Fruit fly (Drosophila melanogaster): ENCODE data around the gene CG31917.

The CG31917 gene

dm6 chr2L:4999389-5000032 is 11.1 kb downstream of the CG31917 start (continued):
- TF ChIP-seq Rx (GFP tag; IDR thresholded peaks at IDR 0.05): peak; percentile 64
- peak; percentile 38 for TF ChIP-seq maf-S (GFP tag; optimal IDR thresholded peaks at IDR 0.05)
- no peak for TF ChIP-seq CG9797 (GFP tag; optimal IDR thresholded peaks at IDR 0.05)
- TF ChIP-seq toy (GFP tag; IDR thresholded peaks at IDR 0.05): no peak
- peak; percentile 56; the same call in 1 of the 2 replicates for TF ChIP-seq rib (GFP tag; IDR thresholded peaks at IDR 0.05)
- TF ChIP-seq C15 (GFP tag; IDR thresholded peaks at IDR 0.05): 0 out of 3 replicates have a peak, but pooled peaks have one; percentile 34
- TF ChIP-seq Nf-YA (GFP tag; IDR thresholded peaks at IDR 0.05): no peak
- TF ChIP-seq fru (optimal IDR thresholded peaks at IDR 0.05): no peak
- peak; percentile 78 for TF ChIP-seq sisA (GFP tag; IDR thresholded peaks at IDR 0.05)
- peak; percentile 74 for TF ChIP-seq bcd (GFP tag; optimal IDR thresholded peaks at IDR 0.05)
- peak; percentile 60 for TF ChIP-seq CG12391 (tag; optimal IDR thresholded peaks at IDR 0.05)
- no peak for TF ChIP-seq prd (optimal IDR thresholded peaks at IDR 0.05)
- TF ChIP-seq prd (GFP tag; IDR thresholded peaks at IDR 0.05): peak; percentile 87
- peak; percentile 60 for TF ChIP-seq E2f1 (GFP tag; IDR thresholded peaks at IDR 0.05)
- TF ChIP-seq lab (GFP tag; optimal IDR thresholded peaks at IDR 0.05): peak; percentile 87
- TF ChIP-seq CG4854 (GFP tag; optimal IDR thresholded peaks at IDR 0.05): no peak
- TF ChIP-seq Oaz (GFP tag; IDR thresholded peaks at IDR 0.05): no peak
- TF ChIP-seq CG4820 (GFP tag; optimal IDR thresholded peaks at IDR 0.05): peak; percentile 62
- peak; percentile 58 for TF ChIP-seq CG12219 (GFP tag; optimal IDR thresholded peaks at IDR 0.05)
- peak; percentile 26 for TF ChIP-seq Lhr (GFP tag; optimal IDR thresholded peaks at IDR 0.05)
- peak; percentile 55 for TF ChIP-seq CG16863 (GFP tag; optimal IDR thresholded peaks at IDR 0.05)
- peak; percentile 61 for TF ChIP-seq CG10979 (tag; optimal IDR thresholded peaks at IDR 0.05)
- peak; percentile 30 for TF ChIP-seq CG18476 (GFP tag; optimal IDR thresholded peaks at IDR 0.05)
- TF ChIP-seq Hey (tag; optimal IDR thresholded peaks at IDR 0.05): peak; percentile 4
- TF ChIP-seq zfh1 (GFP tag; IDR thresholded peaks at IDR 0.05): peak; percentile 79
- peak; percentile 13 for TF ChIP-seq CG33557 (GFP tag; optimal IDR thresholded peaks at IDR 0.05)
- TF ChIP-seq CG15011 (GFP tag; optimal IDR thresholded peaks at IDR 0.05): peak; percentile 38
- TF ChIP-seq pros (GFP tag; optimal IDR thresholded peaks at IDR 0.05): no peak
- no peak for TF ChIP-seq amos (GFP tag; IDR thresholded peaks at IDR 0.05; ENCODE audit: partially characterized antibody)
- TF ChIP-seq tup (GFP tag; optimal IDR thresholded peaks at IDR 0.05): peak; percentile 42
- TF ChIP-seq D19B (GFP tag; optimal IDR thresholded peaks at IDR 0.05): peak; percentile 53
- peak; percentile 76 for TF ChIP-seq CG12769 (tag; optimal IDR thresholded peaks at IDR 0.05)
- TF ChIP-seq HLH4C (GFP tag; IDR thresholded peaks at IDR 0.05; ENCODE audit: partially characterized antibody): no peak
- peak; percentile 14 for TF ChIP-seq NC2α (GFP tag; optimal IDR thresholded peaks at IDR 0.05)
- no peak for TF ChIP-seq hkb (optimal IDR thresholded peaks at IDR 0.05)
- TF ChIP-seq hkb (GFP tag; IDR thresholded peaks at IDR 0.05): peak; percentile 64
- peak; percentile 62 for TF ChIP-seq CG16815 (GFP tag; optimal IDR thresholded peaks at IDR 0.05)
- no peak for TF ChIP-seq CkIIα-i1 (GFP tag; IDR thresholded peaks at IDR 0.05)
- TF ChIP-seq CG11456 (GFP tag; IDR thresholded peaks at IDR 0.05): peak; percentile 71
- no peak for TF ChIP-seq sc (optimal IDR thresholded peaks at IDR 0.05)
- peak; percentile 57 for TF ChIP-seq sc (GFP tag; optimal IDR thresholded peaks at IDR 0.05)
- TF ChIP-seq Atf6 (GFP tag; IDR thresholded peaks at IDR 0.05): peak; percentile 70; the same call in 1 of the 2 replicates
- 0 out of 3 replicates have a peak, but pooled peaks have one; percentile 22 for TF ChIP-seq CG14050 (GFP tag; IDR thresholded peaks at IDR 0.05)
- TF ChIP-seq CG10543 (GFP tag; optimal IDR thresholded peaks at IDR 0.05): no peak
- peak; percentile 30 for TF ChIP-seq Myb (GFP tag; optimal IDR thresholded peaks at IDR 0.05)
- peak; percentile 47; the same call in 1 of the 2 replicates for TF ChIP-seq CG32767 (GFP tag; IDR thresholded peaks at IDR 0.05)
- TF ChIP-seq CG33213 (GFP tag; optimal IDR thresholded peaks at IDR 0.05): peak; percentile 47
- peak; percentile 24 for TF ChIP-seq CG31388 (GFP tag; optimal IDR thresholded peaks at IDR 0.05)
- TF ChIP-seq CG6683 (GFP tag; optimal IDR thresholded peaks at IDR 0.05): no peak
- TF ChIP-seq CG30403 (GFP tag; optimal IDR thresholded peaks at IDR 0.05): peak; percentile 49
- peak; percentile 41 for TF ChIP-seq CG10147 (GFP tag; optimal IDR thresholded peaks at IDR 0.05)

All from whole organism, embryonic.